Fruit fly (Drosophila melanogaster): Measurements from ENCODE around the gene tmod.

- TF ChIP-seq CTCF (optimal IDR thresholded peaks at IDR 0.05) (no peak), CG8478 (optimal IDR thresholded peaks at IDR 0.05) (no peak)
Measured at dm6 chr3R:30550044-30550443, 17.6 kb downstream of the tmod start.
